Fruit fly (Drosophila melanogaster) whole organism, embryonic: ENCODE measurements around the gene CG11699.
A peak's percentile ranks its signal among the peaks of the same experiment; 100 is the strongest.

Source experiments
- Abd-B ChIP-seq: fragments of 200-800 bp; sonication (Bioruptor generic); optimal IDR thresholded peaks from 2 replicates; lab custom pipeline; 2018; ENCODE audit warnings: missing biosample characterization, mild to moderate bottlenecking, missing genetic modification characterization, moderate library complexity
- Atf-2 ChIP-seq: fragments of 200-800 bp; sonication (Bioruptor generic); optimal IDR thresholded peaks from 2 replicates; lab custom pipeline; 2016; ENCODE audit warnings: missing biosample characterization, missing genetic modification characterization
- Atf3 ChIP-seq: fragments of 200-800 bp; sonication (Bioruptor generic); optimal IDR thresholded peaks from 3 replicates; lab custom pipeline; 2016; ENCODE audit warnings: missing biosample characterization, missing genetic modification characterization
- Bdp1 ChIP-seq: fragments of 200-800 bp; sonication (Bioruptor generic); optimal IDR thresholded peaks from 3 replicates; lab custom pipeline; 2016; ENCODE audit warnings: missing biosample characterization, missing genetic modification characterization
- CG13624 ChIP-seq: fragments of 200-800 bp; sonication (Bioruptor generic); optimal IDR thresholded peaks from 2 replicates; lab custom pipeline; 2016; ENCODE audit warnings: missing biosample characterization, missing genetic modification characterization
- CG14710 ChIP-seq: fragments of 200-800 bp; sonication (Bioruptor generic); optimal IDR thresholded peaks from 3 replicates; lab custom pipeline; 2019; ENCODE audit warnings: missing biosample characterization, mild to moderate bottlenecking, missing genetic modification characterization, moderate library complexity
- CG15073 ChIP-seq: fragments of 200-800 bp; sonication (Bioruptor generic); optimal IDR thresholded peaks from 2 replicates; lab custom pipeline; 2016; ENCODE audit warnings: missing biosample characterization, missing genetic modification characterization
- CG17568 ChIP-seq: fragments of 200-800 bp; sonication (Bioruptor generic); optimal IDR thresholded peaks from 2 replicates; lab custom pipeline; 2018; ENCODE audit warnings: missing biosample characterization, mild to moderate bottlenecking, missing genetic modification characterization, moderate library complexity
- CG2712 ChIP-seq: fragments of 200-800 bp; optimal IDR thresholded peaks from 3 replicates; lab custom pipeline; 2019; ENCODE audit warnings: missing biosample characterization, mild to moderate bottlenecking, missing genetic modification characterization, moderate library complexity
- CG31224 ChIP-seq: fragments of 200-800 bp; sonication (Bioruptor generic); IDR thresholded peaks from 2 replicates; pipeline ENCODE4 v1.3.6; 2022; ENCODE audit warnings: missing biosample characterization, missing genetic modification characterization
- CG3163 ChIP-seq: fragments of 200-800 bp; sonication (Bioruptor generic); optimal IDR thresholded peaks from 3 replicates; lab custom pipeline; 2016; ENCODE audit warnings: missing biosample characterization, missing genetic modification characterization
- CG42726 ChIP-seq: fragments of 200-800 bp; sonication (Bioruptor generic); IDR thresholded peaks from 2 replicates; pipeline ENCODE4 v1.3.6; 2022; ENCODE audit warnings: missing biosample characterization, missing genetic modification characterization; ENCODE audit not compliant: partially characterized antibody
- CG4328 ChIP-seq: fragments of 200-800 bp; sonication (Bioruptor generic); optimal IDR thresholded peaks from 3 replicates; lab custom pipeline; 2017; ENCODE audit warnings: missing biosample characterization, missing genetic modification reagents, missing genetic modification characterization
- CG6689 ChIP-seq: fragments of 200-800 bp; sonication (Bioruptor generic); IDR thresholded peaks from 2 replicates; pipeline ENCODE4 v1.3.6; 2022; ENCODE audit warnings: missing biosample characterization, missing genetic modification characterization
- CG7556 ChIP-seq: fragments of 200-800 bp; sonication (Bioruptor generic); optimal IDR thresholded peaks from 2 replicates; lab custom pipeline; 2017; ENCODE audit warnings: missing biosample characterization, mild to moderate bottlenecking, missing genetic modification characterization
- CG7928 ChIP-seq: fragments of 200-800 bp; sonication (Bioruptor generic); optimal IDR thresholded peaks from 2 replicates; lab custom pipeline; 2017; ENCODE audit warnings: missing biosample characterization, mild to moderate bottlenecking, missing genetic modification characterization
- CG8290 ChIP-seq, 3 experiments: fragments of 200-800 bp; sonication (Bioruptor generic); optimal IDR thresholded peaks; 2 replicates each; lab custom pipeline; 2016 to 2019; ENCODE audit warnings: missing biosample characterization in 3 of 3, missing genetic modification characterization in 3 of 3, mild to moderate bottlenecking in 2 of 3, moderate library complexity in 1 of 3
- CG9797 ChIP-seq: fragments of 200-800 bp; sonication (Bioruptor generic); optimal IDR thresholded peaks from 3 replicates; lab custom pipeline; 2018; ENCODE audit warnings: missing biosample characterization, mild to moderate bottlenecking, missing genetic modification characterization
- D19A ChIP-seq: fragments of 200-800 bp; optimal IDR thresholded peaks from 3 replicates; lab custom pipeline; 2019; ENCODE audit warnings: missing biosample characterization, mild to moderate bottlenecking, missing genetic modification characterization, moderate library complexity
- Dbx ChIP-seq: fragments of 200-800 bp; sonication (Bioruptor generic); IDR thresholded peaks from 3 replicates; pipeline ENCODE4 v1.3.6; 2022; ENCODE audit warnings: missing biosample characterization, missing genetic modification characterization
- Dek ChIP-seq: fragments of 200-800 bp; sonication (Bioruptor generic); optimal IDR thresholded peaks from 3 replicates; lab custom pipeline; 2019; ENCODE audit warnings: missing biosample characterization, mild to moderate bottlenecking, missing genetic modification characterization, moderate library complexity
- Ets65A ChIP-seq: fragments of 200-800 bp; sonication (Bioruptor generic); peaks from one replicate; lab custom pipeline; 2016; ENCODE audit warnings: missing biosample characterization, missing genetic modification characterization
- Fer3 ChIP-seq: fragments of 200-800 bp; sonication (Bioruptor generic); optimal IDR thresholded peaks from 2 replicates; lab custom pipeline; 2018; ENCODE audit warnings: missing biosample characterization, mild to moderate bottlenecking, missing genetic modification characterization, moderate library complexity
- HLH3B ChIP-seq: fragments of 200-800 bp; sonication (Bioruptor generic); IDR thresholded peaks from 2 replicates; pipeline ENCODE4 v1.3.6; 2022; ENCODE audit warnings: missing biosample characterization, missing genetic modification characterization
- MTF-1 ChIP-seq: fragments of 200-800 bp; sonication (Bioruptor generic); optimal IDR thresholded peaks from 2 replicates; lab custom pipeline; 2018; ENCODE audit warnings: missing biosample characterization, mild to moderate bottlenecking, missing genetic modification characterization, borderline replicate concordance
- NK7.1 ChIP-seq: fragments of 200-800 bp; sonication (Bioruptor generic); optimal IDR thresholded peaks from 3 replicates; lab custom pipeline; 2016; ENCODE audit warnings: missing biosample characterization, missing genetic modification characterization
- PHDP ChIP-seq: fragments of 200-800 bp; sonication (Bioruptor generic); optimal IDR thresholded peaks from 3 replicates; lab custom pipeline; 2018; ENCODE audit warnings: missing biosample characterization, mild to moderate bottlenecking, missing genetic modification characterization, moderate library complexity
- Poxn ChIP-seq: fragments of 200-800 bp; sonication (Bioruptor generic); IDR thresholded peaks from 2 replicates; pipeline ENCODE4 v1.3.6; 2022; ENCODE audit warnings: missing biosample characterization, missing genetic modification characterization
- Rx ChIP-seq: fragments of 200-800 bp; sonication (Bioruptor generic); IDR thresholded peaks from 2 replicates; pipeline ENCODE4 v1.3.6; 2022; ENCODE audit warnings: missing biosample characterization, missing genetic modification characterization
- Sox100B ChIP-seq: fragments of 200-800 bp; sonication (Bioruptor generic); optimal IDR thresholded peaks from 3 replicates; lab custom pipeline; 2018; ENCODE audit warnings: missing biosample characterization, mild to moderate bottlenecking, missing genetic modification characterization
- Sox102F ChIP-seq: fragments of 200-800 bp; sonication (Bioruptor generic); optimal IDR thresholded peaks from 2 replicates; lab custom pipeline; 2018; ENCODE audit warnings: missing biosample characterization, mild to moderate bottlenecking, missing genetic modification characterization, moderate library complexity
- Xrp1 ChIP-seq: fragments of 200-800 bp; sonication (Bioruptor generic); IDR thresholded peaks from 2 replicates; pipeline ENCODE4 v1.3.6; 2022; ENCODE audit warnings: missing biosample characterization, missing genetic modification characterization
- YL-1 ChIP-seq: fragments of 200-800 bp; sonication (Bioruptor generic); optimal IDR thresholded peaks from 3 replicates; lab custom pipeline; 2017; ENCODE audit warnings: missing biosample characterization, mild to moderate bottlenecking, missing genetic modification characterization
- ato ChIP-seq: fragments of 200-800 bp; sonication (Bioruptor generic); IDR thresholded peaks from 2 replicates; pipeline ENCODE4 v1.3.6; 2022; ENCODE audit warnings: missing biosample characterization, missing genetic modification characterization; ENCODE audit not compliant: partially characterized antibody
- cwo ChIP-seq: fragments of 200-800 bp; sonication (Bioruptor generic); optimal IDR thresholded peaks from 3 replicates; lab custom pipeline; 2017; ENCODE audit warnings: missing biosample characterization, missing genetic modification characterization, mild to moderate bottlenecking, moderate library complexity, missing genetic modification reagents
- fd102C ChIP-seq: fragments of 200-800 bp; sonication (Bioruptor generic); optimal IDR thresholded peaks from 2 replicates; lab custom pipeline; 2018; ENCODE audit warnings: missing biosample characterization, mild to moderate bottlenecking, missing genetic modification characterization, moderate library complexity
- gsb ChIP-seq: fragments of 200-800 bp; sonication (Bioruptor generic); IDR thresholded peaks from 2 replicates; pipeline ENCODE4 v1.3.6; 2022; ENCODE audit warnings: missing biosample characterization, missing genetic modification characterization
- gsb-n ChIP-seq: fragments of 200-800 bp; sonication (Bioruptor generic); optimal IDR thresholded peaks from 3 replicates; lab custom pipeline; 2018; ENCODE audit warnings: missing biosample characterization, mild to moderate bottlenecking, missing genetic modification characterization
- hth ChIP-seq: fragments of >200 bp; optimal IDR thresholded peaks from 2 replicates; lab custom pipeline; 2017; ENCODE audit warnings: inconsistent platforms
- ind ChIP-seq: fragments of 200-800 bp; sonication (Bioruptor generic); optimal IDR thresholded peaks from 3 replicates; lab custom pipeline; 2016; ENCODE audit warnings: missing biosample characterization, missing genetic modification characterization
- lbe ChIP-seq: fragments of 200-800 bp; sonication (Bioruptor generic); optimal IDR thresholded peaks from 2 replicates; lab custom pipeline; 2016; ENCODE audit warnings: missing biosample characterization, mild to moderate bottlenecking, missing genetic modification characterization
- mirr ChIP-seq: fragments of 200-800 bp; sonication (Bioruptor generic); optimal IDR thresholded peaks from 3 replicates; lab custom pipeline; 2018; ENCODE audit warnings: missing biosample characterization, mild to moderate bottlenecking, missing genetic modification characterization
- otp ChIP-seq: fragments of 200-800 bp; sonication (Bioruptor generic); IDR thresholded peaks from 3 replicates; pipeline ENCODE4, ENCODE4 v1.3.6; 2022; ENCODE audit warnings: missing biosample characterization, missing genetic modification characterization
- pnt ChIP-seq: fragments of 200-800 bp; sonication (Bioruptor generic); optimal IDR thresholded peaks from 3 replicates; lab custom pipeline; 2016; ENCODE audit warnings: missing biosample characterization, missing genetic modification characterization
- sima ChIP-seq: fragments of 200-800 bp; sonication (Bioruptor generic); optimal IDR thresholded peaks from 2 replicates; lab custom pipeline; 2016; ENCODE audit warnings: missing biosample characterization, missing genetic modification characterization
- sqz ChIP-seq: fragments of 200-800 bp; sonication (Bioruptor generic); optimal IDR thresholded peaks from 3 replicates; lab custom pipeline; 2018; ENCODE audit warnings: missing biosample characterization, mild to moderate bottlenecking, missing genetic modification characterization
- tin ChIP-seq: fragments of 200-800 bp; sonication (Bioruptor generic); optimal IDR thresholded peaks from 3 replicates; lab custom pipeline; 2016; ENCODE audit warnings: missing biosample characterization, missing genetic modification characterization
- tna ChIP-seq: fragments of 200-800 bp; sonication (Bioruptor generic); IDR thresholded peaks from 2 replicates; pipeline ENCODE4 v1.3.6; 2022; ENCODE audit warnings: missing biosample characterization, missing genetic modification characterization; ENCODE audit not compliant: partially characterized antibody
- tup ChIP-seq: fragments of 200-800 bp; sonication (Bioruptor generic); optimal IDR thresholded peaks from 2 replicates; lab custom pipeline; 2016; ENCODE audit warnings: missing biosample characterization, mild to moderate bottlenecking, missing genetic modification characterization, moderate library complexity
- twi ChIP-seq: fragments of 200-800 bp; optimal IDR thresholded peaks from 2 replicates; lab custom pipeline; 2019; ENCODE audit warnings: missing biosample characterization, mild to moderate bottlenecking, missing genetic modification characterization, moderate library complexity
- unpg ChIP-seq: fragments of 200-800 bp; sonication (Bioruptor generic); optimal IDR thresholded peaks from 3 replicates; lab custom pipeline; 2018; ENCODE audit warnings: missing biosample characterization, mild to moderate bottlenecking, missing genetic modification characterization, moderate library complexity

CG11699 gene

DNA sequence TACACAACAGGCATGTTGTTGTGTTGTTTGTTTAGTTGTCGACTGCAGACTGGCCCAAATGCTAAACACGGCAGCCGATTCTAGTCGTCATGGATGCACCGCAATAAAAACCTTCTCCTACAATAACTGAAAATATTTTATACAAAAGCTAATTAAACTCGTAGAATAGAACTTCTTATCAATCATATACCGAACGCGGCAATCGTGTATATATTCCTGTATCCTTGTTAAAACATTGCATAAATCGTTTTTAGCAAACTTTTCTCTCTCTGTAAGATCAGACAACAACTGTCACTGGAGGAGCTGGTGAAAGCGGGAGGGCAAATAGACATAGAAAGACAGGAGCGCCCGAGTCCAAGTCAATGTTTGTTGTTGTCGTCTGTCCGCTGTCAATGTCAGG lies 21.7 kb upstream of the CG11699 start (continued):
- TF ChIP-seq gsb (GFP tag; lab: Robert Waterston, UW): no peak
- TF ChIP-seq sima (GFP tag; lab: Kevin White, UChicago): no peak
- TF ChIP-seq ind (GFP tag; lab: Kevin White, UChicago): peak; percentile 18
- no peak for TF ChIP-seq NK7.1 (GFP tag; lab: Kevin White, UChicago)
- TF ChIP-seq Dbx (GFP tag; lab: Robert Waterston, UW): no peak
- TF ChIP-seq PHDP (tag; lab: Kevin White, UChicago): peak; percentile 13
- no peak for TF ChIP-seq CG7928 (GFP tag; lab: Kevin White, UChicago)
- TF ChIP-seq cwo (GFP tag; lab: Kevin White, UChicago): no peak
- TF ChIP-seq D19A: peak; percentile 33
- TF ChIP-seq Rx (GFP tag; lab: Robert Waterston, UW): peak; percentile 25; the same call in 1 of the 2 replicates
- TF ChIP-seq tup (GFP tag; lab: Kevin White, UChicago): no peak
- TF ChIP-seq Atf-2 (GFP tag; lab: Kevin White, UChicago): peak; percentile 0
- TF ChIP-seq Fer3 (tag; lab: Kevin White, UChicago): no peak
- peak; percentile 47 for TF ChIP-seq CG7556 (GFP tag; lab: Kevin White, UChicago)
- no peak for TF ChIP-seq YL-1 (GFP tag; lab: Kevin White, UChicago)
- peak; percentile 51 for TF ChIP-seq Sox102F (GFP tag; lab: Kevin White, UChicago)
- TF ChIP-seq Xrp1 (GFP tag; lab: Robert Waterston, UW): peak; percentile 64
- 0 out of 2 replicates have a peak, but pooled peaks have one; percentile 10 for TF ChIP-seq HLH3B (GFP tag; lab: Robert Waterston, UW)
- peak; percentile 43 for TF ChIP-seq pnt (GFP tag; lab: Kevin White, UChicago)
- TF ChIP-seq hth (lab: Kevin White, UChicago): no peak
- no peak for TF ChIP-seq tna (GFP tag; lab: Robert Waterston, UW)
- peak; percentile 24 for TF ChIP-seq Bdp1
- peak; percentile 50 for TF ChIP-seq gsb-n
- no peak for TF ChIP-seq Poxn (GFP tag; lab: Robert Waterston, UW)
- peak; percentile 60 for TF ChIP-seq unpg
- no peak for TF ChIP-seq CG9797
- no peak for TF ChIP-seq sqz (GFP tag; lab: Kevin White, UChicago)
- TF ChIP-seq CG31224 (GFP tag; lab: Robert Waterston, UW): no peak
- peak; percentile 72 for TF ChIP-seq Ets65A
- no peak for TF ChIP-seq fd102C (GFP tag; lab: Kevin White, UChicago)
- TF ChIP-seq CG4328 (GFP tag; lab: Kevin White, UChicago): no peak
- TF ChIP-seq MTF-1 (GFP tag; lab: Kevin White, UChicago): peak; percentile 30
- peak; percentile 15 for TF ChIP-seq CG13624 (GFP tag; lab: Kevin White, UChicago)
- TF ChIP-seq tin (GFP tag; lab: Kevin White, UChicago): peak; percentile 55
- TF ChIP-seq CG6689 (GFP tag; lab: Robert Waterston, UW): peak; percentile 38; the same call in 1 of the 2 replicates
- TF ChIP-seq CG8290 (GFP tag; optimal IDR thresholded peaks at IDR 0.05; lab: Kevin White, UChicago): no peak
- TF ChIP-seq CG8290 (tag; optimal IDR thresholded peaks at IDR 0.05; lab: Kevin White, UChicago): peak in 1 of 2 experiments; percentile 11
- TF ChIP-seq ato (GFP tag; lab: Robert Waterston, UW): no peak
- peak; percentile 15 for TF ChIP-seq CG3163
- no peak for TF ChIP-seq lbe (GFP tag; lab: Kevin White, UChicago)
- TF ChIP-seq twi (tag; lab: Kevin White, UChicago): no peak
- TF ChIP-seq Sox100B: peak; percentile 10
- no peak for TF ChIP-seq CG17568 (GFP tag; lab: Kevin White, UChicago)
- TF ChIP-seq mirr (GFP tag; lab: Kevin White, UChicago): no peak
- no peak for TF ChIP-seq Abd-B (GFP tag; lab: Kevin White, UChicago)
- no peak for TF ChIP-seq Atf3
- TF ChIP-seq otp (GFP tag; lab: Robert Waterston, UW): peak; percentile 30; the same call in 1 of the 3 replicates
- TF ChIP-seq CG42726: no peak
- TF ChIP-seq CG15073 (GFP tag; lab: Kevin White, UChicago): no peak
- TF ChIP-seq CG2712 (tag; lab: Kevin White, UChicago): peak; percentile 72
- TF ChIP-seq Dek (tag; lab: Kevin White, UChicago): no peak
- TF ChIP-seq CG14710 (tag; lab: Kevin White, UChicago): peak; percentile 64
